Worm (Caenorhabditis elegans) whole organism, mixed stage, embryonic: ENCODE data around the gene pha-2.

Experiments used
- bed-3 ChIP-seq: fragments of 200-800 bp; sonication (Bioruptor generic); optimal IDR thresholded peaks from 3 replicates; lab custom pipeline; 2018; ENCODE audit warnings: mild to moderate bottlenecking, missing genetic modification characterization, moderate library complexity, missing compliant biosample characterization
- ceh-83 ChIP-seq: fragments of 200-800 bp; sonication (Bioruptor generic); optimal IDR thresholded peaks from 2 replicates; lab custom pipeline; 2018; ENCODE audit warnings: mild to moderate bottlenecking, missing genetic modification characterization, missing compliant biosample characterization
- nhr-12 ChIP-seq: fragments of 150-350 bp; optimal IDR thresholded peaks from 2 replicates; lab custom pipeline; 2014; ENCODE audit warnings: missing biosample characterization, missing genetic modification characterization
- nhr-237 ChIP-seq: fragments of 150-350 bp; optimal IDR thresholded peaks from 2 replicates; lab custom pipeline; 2014; ENCODE audit warnings: missing biosample characterization, missing genetic modification characterization
- nhr-76 ChIP-seq: sonication (generic microtip); optimal IDR thresholded peaks from 2 replicates; lab custom pipeline; 2017; ENCODE audit warnings: missing biosample characterization, missing genetic modification characterization

ce11 chrX:670603-671002, 33.8 kb upstream of the pha-2 start, which contains the start of gene T19D7.6:
- TF ChIP-seq nhr-76 (tag; lab: Kevin White, UChicago), result no peak
- no peak for TF ChIP-seq nhr-237 (tag; lab: Kevin White, UChicago)
- no peak for TF ChIP-seq nhr-12 (tag; lab: Kevin White, UChicago)
- no peak for TF ChIP-seq bed-3 (GFP tag; lab: Kevin White, UChicago)
- TF ChIP-seq ceh-83 (GFP tag; lab: Kevin White, UChicago), result no peak
